Worm (Caenorhabditis elegans): Measurements from ENCODE around the gene str-162.
"Not testable (repeated sequence)": the region's sequence is repeated elsewhere in the genome, so short reads cannot be mapped to it uniquely, and the experiment has no call there.

DNA sequence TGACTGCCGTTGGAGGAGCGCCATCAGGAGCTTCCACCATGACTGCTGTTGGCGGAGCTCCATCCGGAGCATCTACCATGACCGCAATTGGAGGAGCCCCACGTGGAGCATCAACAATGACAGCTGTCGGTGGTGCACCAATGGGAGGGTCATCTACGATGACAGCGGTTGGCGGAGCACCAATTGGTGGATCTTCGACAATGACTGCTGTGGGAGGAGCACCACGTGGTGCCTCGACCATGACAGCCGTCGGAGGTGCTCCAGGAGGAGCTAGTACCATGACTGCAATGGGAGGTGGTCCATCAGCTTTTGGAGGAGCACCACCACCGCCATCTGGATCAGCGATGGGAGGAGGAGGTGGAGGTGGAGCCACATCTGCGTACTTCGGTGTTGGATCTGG, 24.9 kb downstream of the str-162 start, which contains the start of gene T28H11.7:
- TF ChIP-seq ama-1 (optimal IDR thresholded peaks at IDR 0.05); elt-2 (tag; optimal IDR thresholded peaks at IDR 0.05): not testable (repeated sequence)

All from whole organism, L1 larva.